Worm (Caenorhabditis elegans) whole organism, L4 larva: ENCODE measurements around the gene F18C5.9.

Source experiments
- T20F7.1 ChIP-seq: fragments of 200-800 bp; sonication (Bioruptor generic); optimal IDR thresholded peaks from 2 replicates; lab custom pipeline; 2018; ENCODE audit warnings: mild to moderate bottlenecking, missing genetic modification characterization, missing compliant biosample characterization
- ama-1 ChIP-seq: fragments of 150-350 bp; optimal IDR thresholded peaks from 2 replicates; lab custom pipeline; 2014; ENCODE audit warnings: inconsistent platforms, mixed read lengths
- ceh-28 ChIP-seq: fragments of 150-350 bp; optimal IDR thresholded peaks from 2 replicates; lab custom pipeline; 2014; ENCODE audit warnings: missing biosample characterization, missing genetic modification reagents, missing genetic modification characterization
- ces-1 ChIP-seq: fragments of 150-350 bp; sonication (generic microtip); optimal IDR thresholded peaks from 4 replicates; lab custom pipeline; 2014; ENCODE audit warnings: missing biosample characterization, missing genetic modification reagents, missing genetic modification characterization
- dpl-1 ChIP-seq: fragments of 150-350 bp; optimal IDR thresholded peaks from 2 replicates; lab custom pipeline; 2014; ENCODE audit warnings: missing biosample characterization, missing genetic modification reagents, missing genetic modification characterization
- egl-43 ChIP-seq: fragments of 200-800 bp; sonication (Bioruptor generic); IDR thresholded peaks from 2 replicates; pipeline ENCODE4 v1.3.6; 2022; ENCODE audit warnings: missing genetic modification reagents, missing genetic modification characterization, missing compliant biosample characterization
- hlh-11 ChIP-seq: fragments of 200-800 bp; sonication (Bioruptor generic); optimal IDR thresholded peaks from 2 replicates; lab custom pipeline; 2018; ENCODE audit warnings: mild to moderate bottlenecking, missing genetic modification characterization, missing compliant biosample characterization
- lin-13 ChIP-seq: fragments of 150-350 bp; optimal IDR thresholded peaks from 2 replicates; lab custom pipeline; 2014; ENCODE audit warnings: missing biosample characterization, missing genetic modification reagents, missing genetic modification characterization
- lin-15B ChIP-seq: fragments of 150-350 bp; sonication (generic microtip); optimal IDR thresholded peaks from 3 replicates; lab custom pipeline; 2014; ENCODE audit warnings: missing biosample characterization, missing genetic modification characterization
- nhr-237 ChIP-seq: sonication (generic microtip); optimal IDR thresholded peaks from 2 replicates; lab custom pipeline; 2017; ENCODE audit warnings: missing biosample characterization, missing genetic modification characterization
- pqm-1 ChIP-seq: sonication (generic microtip); optimal IDR thresholded peaks from 2 replicates; lab custom pipeline; 2017; ENCODE audit warnings: missing biosample characterization, missing genetic modification characterization
- snpc-4 ChIP-seq: fragments of 150-350 bp; optimal IDR thresholded peaks from 2 replicates; lab custom pipeline; 2014; ENCODE audit warnings: missing biosample characterization, missing genetic modification characterization
- spr-1 ChIP-seq: sonication (generic microtip); optimal IDR thresholded peaks from 2 replicates; lab custom pipeline; 2016; ENCODE audit warnings: mild to moderate bottlenecking, missing genetic modification characterization, missing compliant biosample characterization
- zfp-3 ChIP-seq: fragments of 200-800 bp; sonication (Bioruptor generic); conservative IDR thresholded peaks from 2 replicates; pipeline ENCODE4 v1.3.6; 2022; ENCODE audit warnings: missing genetic modification reagents, missing genetic modification characterization, missing compliant biosample characterization

- TF ChIP-seq dpl-1 (GFP tag; lab: Kevin White, UChicago) (no peak), lin-15B (tag; lab: Kevin White, UChicago) (no peak), pqm-1 (tag; lab: Kevin White, UChicago) (no peak), egl-43 (GFP tag; lab: Robert Waterston, UW) (no peak), spr-1 (tag; lab: Kevin White, UChicago) (no peak), ces-1 (no peak), ama-1 (no peak), zfp-3 (no peak), lin-13 (GFP tag; lab: Kevin White, UChicago) (no peak), ceh-28 (tag; lab: Kevin White, UChicago) (no peak), T20F7.1 (no peak), snpc-4 (tag; lab: Kevin White, UChicago) (no peak), nhr-237 (tag; lab: Kevin White, UChicago) (no peak), hlh-11 (tag; lab: Kevin White, UChicago) (peak; percentile 67)
Observed at ce11 chrII:6524501-6524977, 42.4 kb upstream of the F18C5.9 start, which contains the start of gene C56E6.2.
